Fruit fly (Drosophila melanogaster): ENCODE data around the gene eIF2beta.

eIF2beta gene

DNA sequence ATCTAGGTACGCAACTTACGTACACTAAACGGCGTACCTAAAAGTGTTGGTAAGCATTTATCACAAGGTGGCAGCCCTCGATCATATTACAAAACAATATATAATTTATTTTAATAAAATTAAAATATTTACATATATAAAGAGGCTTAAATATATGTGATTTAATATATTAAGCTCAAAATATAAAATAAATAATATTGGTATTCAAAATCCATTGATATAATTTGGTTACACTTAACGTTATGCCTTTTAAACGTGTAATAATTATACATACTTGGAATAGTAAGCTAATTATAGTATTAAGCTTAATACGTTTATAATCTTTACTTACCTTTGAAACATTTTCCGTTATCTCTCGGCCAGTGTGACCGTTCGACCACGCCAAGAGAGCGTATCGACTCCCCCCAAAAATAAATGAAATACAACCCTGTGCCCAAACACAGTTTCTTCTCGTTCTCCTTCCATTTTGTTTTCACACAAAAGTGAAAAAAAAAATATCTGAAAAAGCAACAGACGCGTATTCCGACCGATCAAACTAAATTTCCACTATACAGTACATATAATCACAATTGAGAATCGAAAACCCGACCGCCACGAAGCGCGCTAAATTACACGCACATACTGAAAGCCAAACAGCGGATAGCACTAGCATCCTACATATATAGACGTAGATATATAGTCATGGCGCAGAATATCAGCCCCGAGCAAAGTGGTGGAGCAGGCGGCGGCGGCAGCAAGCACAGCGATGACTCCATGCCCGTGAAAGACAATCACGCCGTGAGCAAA, 22.5 kb downstream of the eIF2beta start, which contains the start of the genes CG10646 and vih (continued):
- TF ChIP-seq CG18599 (GFP tag; optimal IDR thresholded peaks at IDR 0.05): peak; percentile 50
- TF ChIP-seq CG15696 (tag; optimal IDR thresholded peaks at IDR 0.05): peak; percentile 9
- TF ChIP-seq CG4360 (GFP tag; IDR thresholded peaks at IDR 0.05): no peak
- TF ChIP-seq NfI (GFP tag; optimal IDR thresholded peaks at IDR 0.05): peak; percentile 60
- no peak for TF ChIP-seq CG6654 (GFP tag; optimal IDR thresholded peaks at IDR 0.05)
- TF ChIP-seq unpg (GFP tag; optimal IDR thresholded peaks at IDR 0.05): peak; percentile 20
- TF ChIP-seq zfh2 (GFP tag; optimal IDR thresholded peaks at IDR 0.05): peak; percentile 22
- peak; percentile 20 for TF ChIP-seq CG10147 (GFP tag; optimal IDR thresholded peaks at IDR 0.05)
- TF ChIP-seq ems (GFP tag; optimal IDR thresholded peaks at IDR 0.05): peak; percentile 5
- TF ChIP-seq Eip74EF (GFP tag; optimal IDR thresholded peaks at IDR 0.05): peak in 1 of 2 experiments; percentile 0
- peak; percentile 81 for TF ChIP-seq CG9797 (GFP tag; optimal IDR thresholded peaks at IDR 0.05)
- TF ChIP-seq gfzf (GFP tag; optimal IDR thresholded peaks at IDR 0.05): peak; percentile 71
- TF ChIP-seq dmrt11E (tag; optimal IDR thresholded peaks at IDR 0.05): peak; percentile 56
- TF ChIP-seq CG6765 (GFP tag; optimal IDR thresholded peaks at IDR 0.05): peak; percentile 17
- TF ChIP-seq schlank (tag; optimal IDR thresholded peaks at IDR 0.05): no peak
- TF ChIP-seq CG2199 (GFP tag; IDR thresholded peaks at IDR 0.05): no peak
- TF ChIP-seq CG9876 (GFP tag; optimal IDR thresholded peaks at IDR 0.05): no peak
- TF ChIP-seq CG15514 (GFP tag; optimal IDR thresholded peaks at IDR 0.05): peak; percentile 66
- TF ChIP-seq CG12104 (GFP tag; optimal IDR thresholded peaks at IDR 0.05): peak; percentile 42
- peak; percentile 59 for TF ChIP-seq CoRest (tag; optimal IDR thresholded peaks at IDR 0.05)
- peak; percentile 53 for TF ChIP-seq CG30020 (tag; optimal IDR thresholded peaks at IDR 0.05)
- no peak for TF ChIP-seq ash1 (GFP tag; optimal IDR thresholded peaks at IDR 0.05)
- TF ChIP-seq CG10267 (tag; optimal IDR thresholded peaks at IDR 0.05): peak; percentile 91
- peak; percentile 63 for TF ChIP-seq nmo (GFP tag; optimal IDR thresholded peaks at IDR 0.05)
- peak; percentile 51 for TF ChIP-seq CG7271 (tag; optimal IDR thresholded peaks at IDR 0.05)
- TF ChIP-seq ttk (GFP tag; IDR thresholded peaks at IDR 0.05): no peak; the same call in 1 of the 2 replicates
- peak; percentile 15 for TF ChIP-seq Nf-YB (GFP tag; optimal IDR thresholded peaks at IDR 0.05)
- peak; percentile 70 for TF ChIP-seq Meics (GFP tag; optimal IDR thresholded peaks at IDR 0.05)
- TF ChIP-seq CG12236 (GFP tag; optimal IDR thresholded peaks at IDR 0.05): no peak
- peak; percentile 90 for TF ChIP-seq Myb (GFP tag; optimal IDR thresholded peaks at IDR 0.05)
- TF ChIP-seq Stat92E (GFP tag; optimal IDR thresholded peaks at IDR 0.05): no peak
- peak; percentile 31 to 43 for TF ChIP-seq dpn (GFP tag; optimal IDR thresholded peaks at IDR 0.05)
- 0 out of 2 replicates have a peak, but pooled peaks have one; percentile 33 for TF ChIP-seq CG3847 (GFP tag; IDR thresholded peaks at IDR 0.05)
- TF ChIP-seq pan (optimal IDR thresholded peaks at IDR 0.05): no peak
- TF ChIP-seq pan (GFP tag; optimal IDR thresholded peaks at IDR 0.05 in 1 of 2, IDR thresholded peaks at IDR 0.05 in 1 of 2): peak in 1 of 2 experiments; percentile 47
- TF ChIP-seq unc-4 (GFP tag; IDR thresholded peaks at IDR 0.05; ENCODE audit: partially characterized antibody): no peak
- no peak for TF ChIP-seq CG16863 (GFP tag; optimal IDR thresholded peaks at IDR 0.05)
- no peak for TF ChIP-seq ase (GFP tag; IDR thresholded peaks at IDR 0.05)
- peak; percentile 30 for TF ChIP-seq CG10462 (GFP tag; optimal IDR thresholded peaks at IDR 0.05)
- peak; percentile 55; the same call in 1 of the 2 replicates for TF ChIP-seq GATAe (GFP tag; conservative IDR thresholded peaks at IDR 0.05)
- peak; percentile 23 for TF ChIP-seq gcm (GFP tag; optimal IDR thresholded peaks at IDR 0.05)
- peak; percentile 88 for TF ChIP-seq stwl (tag; optimal IDR thresholded peaks at IDR 0.05)
- TF ChIP-seq crp (GFP tag; optimal IDR thresholded peaks at IDR 0.05): peak in 1 of 2 experiments; percentile 33
- TF ChIP-seq Ptx1 (GFP tag; IDR thresholded peaks at IDR 0.05): peak; percentile 39; the same call in 1 of the 2 replicates
- peak; percentile 60 for TF ChIP-seq CG30403 (GFP tag; optimal IDR thresholded peaks at IDR 0.05)
- TF ChIP-seq Deaf1 (tag; optimal IDR thresholded peaks at IDR 0.05): peak; percentile 31
- peak; percentile 20 for TF ChIP-seq CG33213 (GFP tag; optimal IDR thresholded peaks at IDR 0.05)
